Fruit fly (Drosophila melanogaster): Measurements from ENCODE around the gene ps.

Gene ps

DNA sequence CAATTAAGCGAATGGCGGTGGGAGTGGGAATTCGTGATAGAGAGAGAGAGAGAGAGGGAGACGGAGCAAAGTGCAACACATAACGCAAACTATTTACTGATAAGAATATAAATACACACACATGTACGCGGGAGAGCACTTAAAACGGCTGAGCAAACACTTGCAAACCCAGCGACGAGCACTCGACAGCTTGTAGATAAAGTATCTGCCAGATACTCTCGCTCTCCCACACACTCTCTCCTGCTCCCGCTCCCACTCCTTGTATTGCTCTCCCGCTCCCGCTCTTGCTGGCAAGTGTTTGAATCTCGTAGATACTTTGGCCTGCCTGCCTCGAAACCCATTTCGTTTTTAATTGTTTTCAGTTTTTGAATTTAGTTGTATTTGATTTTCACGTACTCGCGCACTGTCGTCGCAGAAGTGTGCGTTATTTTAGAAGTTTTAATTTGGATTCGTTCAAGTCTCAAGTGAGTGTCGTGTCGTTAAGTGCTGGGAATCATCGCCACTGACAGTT is 10.5 kb downstream of the ps start (continued):
- TF ChIP-seq CG1621 (tag; optimal IDR thresholded peaks at IDR 0.05) (peak; percentile 56), cyc (GFP tag; optimal IDR thresholded peaks at IDR 0.05) (no peak), Blimp-1 (GFP tag; optimal IDR thresholded peaks at IDR 0.05) (no peak), CG8319 (GFP tag; optimal IDR thresholded peaks at IDR 0.05) (no peak), CG11762 (GFP tag; optimal IDR thresholded peaks at IDR 0.05; ENCODE audit: insufficient read depth) (peak; percentile 51), CG6854 (GFP tag; optimal IDR thresholded peaks at IDR 0.05) (peak; percentile 74), CG8119 (GFP tag; IDR thresholded peaks at IDR 0.05) (peak; percentile 71; the same call in 2 of the 3 replicates), CG16779 (tag; optimal IDR thresholded peaks at IDR 0.05) (peak; percentile 70), dac (GFP tag; optimal IDR thresholded peaks at IDR 0.05) (peak; percentile 11), CG15336 (GFP tag; IDR thresholded peaks at IDR 0.05) (peak; percentile 80)

DNA sequence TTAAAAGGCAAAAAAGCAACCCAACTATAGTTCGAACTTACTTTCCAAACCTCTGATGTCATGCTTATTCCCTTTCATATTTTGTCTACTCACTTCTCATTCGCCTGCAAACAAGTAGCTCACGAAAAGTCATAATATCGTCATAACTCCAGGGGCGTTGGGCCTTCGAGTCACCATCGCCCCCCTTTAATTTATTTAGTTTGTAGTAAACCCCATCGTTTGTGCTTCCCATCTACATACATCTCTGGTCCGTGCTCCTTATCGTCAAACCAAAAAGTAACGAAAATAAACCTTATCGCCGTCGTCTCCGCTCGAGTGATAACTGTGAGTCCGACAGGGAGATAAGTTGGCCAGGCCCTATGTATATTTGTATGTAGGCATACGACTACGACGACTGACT is 11.2 kb downstream of the ps start:
- no peak for TF ChIP-seq dsx (GFP tag; optimal IDR thresholded peaks at IDR 0.05; ENCODE audit: poor library complexity, severe bottlenecking)
- TF ChIP-seq acj6 (GFP tag; optimal IDR thresholded peaks at IDR 0.05) = peak; percentile 19
- TF ChIP-seq CG4318 (GFP tag; optimal IDR thresholded peaks at IDR 0.05) = no peak
- TF ChIP-seq CG6163 (GFP tag; IDR thresholded peaks at IDR 0.05) = peak; percentile 52; the same call in 2 of the 3 replicates
- no peak for TF ChIP-seq Hr38 (GFP tag; optimal IDR thresholded peaks at IDR 0.05)
- TF ChIP-seq CG11762 (GFP tag; optimal IDR thresholded peaks at IDR 0.05; ENCODE audit: insufficient read depth) = no peak
- TF ChIP-seq CG10669 (GFP tag; optimal IDR thresholded peaks at IDR 0.05) = no peak
- peak; percentile 7 for TF ChIP-seq OdsH (GFP tag; optimal IDR thresholded peaks at IDR 0.05)
- no peak for TF ChIP-seq CG8119 (GFP tag; IDR thresholded peaks at IDR 0.05)
- peak; percentile 66 for TF ChIP-seq Hr39 (GFP tag; optimal IDR thresholded peaks at IDR 0.05)
- no peak for TF ChIP-seq CG6808 (GFP tag; optimal IDR thresholded peaks at IDR 0.05)
- no peak for TF ChIP-seq ss (GFP tag; optimal IDR thresholded peaks at IDR 0.05)
- no peak for TF ChIP-seq salr (GFP tag; optimal IDR thresholded peaks at IDR 0.05)
- peak; percentile 60 for TF ChIP-seq cyc (GFP tag; optimal IDR thresholded peaks at IDR 0.05)
- no peak for TF ChIP-seq net (GFP tag; optimal IDR thresholded peaks at IDR 0.05)
- TF ChIP-seq CG32006 (GFP tag; optimal IDR thresholded peaks at IDR 0.05) = no peak
- no peak for TF ChIP-seq eg (GFP tag; IDR thresholded peaks at IDR 0.05)
- peak; percentile 60 for TF ChIP-seq Sox14 (GFP tag; optimal IDR thresholded peaks at IDR 0.05)
- peak; percentile 75 for TF ChIP-seq fkh (GFP tag; optimal IDR thresholded peaks at IDR 0.05)
- TF ChIP-seq CG34406 (GFP tag; optimal IDR thresholded peaks at IDR 0.05) = peak; percentile 27
- peak; percentile 66 for TF ChIP-seq esn (GFP tag; optimal IDR thresholded peaks at IDR 0.05)
- TF ChIP-seq achi (GFP tag; optimal IDR thresholded peaks at IDR 0.05) = peak; percentile 39
- TF ChIP-seq Eip93F (GFP tag; optimal IDR thresholded peaks at IDR 0.05) = peak; percentile 90
- no peak for TF ChIP-seq Eip75B (GFP tag; optimal IDR thresholded peaks at IDR 0.05)
- no peak for TF ChIP-seq CG11902 (GFP tag; optimal IDR thresholded peaks at IDR 0.05)
- peak; percentile 60 for TF ChIP-seq CG31627 (GFP tag; optimal IDR thresholded peaks at IDR 0.05)
- TF ChIP-seq svp (GFP tag) = peak; percentile 89
- TF ChIP-seq CG6276 (GFP tag; optimal IDR thresholded peaks at IDR 0.05) = no peak
- no peak for TF ChIP-seq CG9139 (GFP tag; optimal IDR thresholded peaks at IDR 0.05)
- no peak for TF ChIP-seq CG1621 (tag; optimal IDR thresholded peaks at IDR 0.05)
- TF ChIP-seq Hr4 (GFP tag; optimal IDR thresholded peaks at IDR 0.05) = peak; percentile 21
- TF ChIP-seq Gug (GFP tag; IDR thresholded peaks at IDR 0.05) = no peak
- no peak for TF ChIP-seq CG11294 (GFP tag; IDR thresholded peaks at IDR 0.05)
- TF ChIP-seq CG16779 (tag; optimal IDR thresholded peaks at IDR 0.05) = no peak
- no peak for TF ChIP-seq dac (GFP tag; optimal IDR thresholded peaks at IDR 0.05)
- TF ChIP-seq vri (GFP tag; optimal IDR thresholded peaks at IDR 0.05) = peak; percentile 96
- no peak for TF ChIP-seq CG8319 (GFP tag; optimal IDR thresholded peaks at IDR 0.05)
- peak; percentile 41 for TF ChIP-seq lz (GFP tag; optimal IDR thresholded peaks at IDR 0.05)
- no peak for TF ChIP-seq CG3032 (tag; optimal IDR thresholded peaks at IDR 0.05)
- no peak for TF ChIP-seq spab (GFP tag; optimal IDR thresholded peaks at IDR 0.05)
- TF ChIP-seq fd59A (GFP tag; optimal IDR thresholded peaks at IDR 0.05) = no peak
- peak; percentile 70 for TF ChIP-seq Eip78C (GFP tag)
- peak; percentile 2 for TF ChIP-seq Ets21C (GFP tag; optimal IDR thresholded peaks at IDR 0.05)
- TF ChIP-seq CG7368 (GFP tag; optimal IDR thresholded peaks at IDR 0.05) = no peak
- no peak for TF ChIP-seq pdm3 (GFP tag; optimal IDR thresholded peaks at IDR 0.05)
- TF ChIP-seq Sox15 (GFP tag; optimal IDR thresholded peaks at IDR 0.05) = no peak

Measured in whole organism, prepupa.